Fruit fly (Drosophila melanogaster): Measurements from ENCODE around the gene TMEM216.

TMEM216 gene

DNA sequence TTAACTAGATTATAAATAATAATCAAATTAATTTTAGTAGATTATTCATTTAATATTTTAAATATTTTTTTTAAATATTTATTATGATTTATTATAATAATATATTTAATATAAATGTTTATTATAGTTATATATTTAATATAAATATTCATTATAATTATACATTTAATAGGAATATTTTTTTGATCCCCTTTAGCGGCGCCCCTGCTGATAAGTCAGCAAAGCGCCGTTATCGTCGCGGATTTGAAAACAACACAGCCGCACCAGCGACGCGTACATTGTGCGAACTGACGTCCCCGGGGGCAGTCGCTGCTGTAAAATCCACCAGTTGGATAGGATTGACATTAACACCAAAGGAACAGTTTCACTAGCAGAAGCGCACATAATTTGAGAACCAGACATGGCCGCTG is 3.3 kb upstream of the TMEM216 start, which contains the start of gene CG8112:
Gene CG8112, plus strand, starts transcription at position 212 of the 410 bp plus-strand sequence.
- peak; percentile 56 for TF ChIP-seq pad (GFP tag; optimal IDR thresholded peaks at IDR 0.05)
- no peak for TF ChIP-seq Mnt (GFP tag; optimal IDR thresholded peaks at IDR 0.05)
- TF ChIP-seq cnc (optimal IDR thresholded peaks at IDR 0.05): no peak
- TF ChIP-seq cic (GFP tag; optimal IDR thresholded peaks at IDR 0.05): no peak
- TF ChIP-seq Clk (GFP tag; optimal IDR thresholded peaks at IDR 0.05): no peak
- peak; percentile 69 for TF ChIP-seq CG33017 (tag; optimal IDR thresholded peaks at IDR 0.05)
- no peak for TF ChIP-seq Hr96 (GFP tag; optimal IDR thresholded peaks at IDR 0.05)
- peak; percentile 73 for TF ChIP-seq CG14711 (tag; optimal IDR thresholded peaks at IDR 0.05)
- peak; percentile 73 for TF ChIP-seq ovo (GFP tag; optimal IDR thresholded peaks at IDR 0.05)
- TF ChIP-seq CG5204 (GFP tag; optimal IDR thresholded peaks at IDR 0.05): no peak
- peak; percentile 83 for TF ChIP-seq tj (GFP tag; optimal IDR thresholded peaks at IDR 0.05)
- TF ChIP-seq toe (GFP tag; optimal IDR thresholded peaks at IDR 0.05): no peak
- no peak for TF ChIP-seq Crg-1 (GFP tag; optimal IDR thresholded peaks at IDR 0.05)
- peak; percentile 78 for TF ChIP-seq CG7101 (tag; optimal IDR thresholded peaks at IDR 0.05)
- peak; percentile 16 for TF ChIP-seq bab1 (GFP tag; optimal IDR thresholded peaks at IDR 0.05)
- TF ChIP-seq CG7045 (GFP tag; optimal IDR thresholded peaks at IDR 0.05): peak; percentile 58
- peak; percentile 76 for TF ChIP-seq kay (GFP tag; ENCODE audit: borderline replicate concordance)
- TF ChIP-seq CG11617 (GFP tag; optimal IDR thresholded peaks at IDR 0.05): peak; percentile 87
- TF ChIP-seq CG1620 (GFP tag; optimal IDR thresholded peaks at IDR 0.05): no peak
- TF ChIP-seq CG12768 (GFP tag; optimal IDR thresholded peaks at IDR 0.05): peak; percentile 45

DNA sequence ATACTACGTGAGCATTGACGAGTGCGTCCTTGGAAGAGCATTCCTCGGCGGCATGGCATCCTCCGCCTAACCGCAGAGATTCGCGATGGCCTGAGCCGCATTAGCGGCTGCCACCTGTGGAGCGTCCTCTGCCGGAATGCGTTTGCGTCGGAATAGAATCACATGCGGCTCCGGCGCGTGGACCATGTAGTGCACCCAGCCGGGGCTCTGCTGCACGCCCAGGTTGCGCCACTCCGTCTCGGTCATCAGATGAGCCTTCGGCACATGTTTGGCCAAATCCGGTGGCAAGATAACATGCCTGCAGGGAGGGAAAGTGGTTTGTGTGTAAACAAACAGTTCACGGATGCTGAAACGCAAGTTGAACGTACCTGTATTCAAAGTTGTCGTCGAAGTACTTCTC is 672 bp upstream of the TMEM216 start:
- no peak for TF ChIP-seq Mnt (GFP tag; optimal IDR thresholded peaks at IDR 0.05)
- TF ChIP-seq CG7045 (GFP tag; optimal IDR thresholded peaks at IDR 0.05): no peak
- no peak for TF ChIP-seq cnc (optimal IDR thresholded peaks at IDR 0.05)
- TF ChIP-seq CG7101 (tag; optimal IDR thresholded peaks at IDR 0.05): no peak
- TF ChIP-seq Clk (GFP tag; optimal IDR thresholded peaks at IDR 0.05): no peak
- no peak for TF ChIP-seq CG1620 (GFP tag; optimal IDR thresholded peaks at IDR 0.05)

DNA sequence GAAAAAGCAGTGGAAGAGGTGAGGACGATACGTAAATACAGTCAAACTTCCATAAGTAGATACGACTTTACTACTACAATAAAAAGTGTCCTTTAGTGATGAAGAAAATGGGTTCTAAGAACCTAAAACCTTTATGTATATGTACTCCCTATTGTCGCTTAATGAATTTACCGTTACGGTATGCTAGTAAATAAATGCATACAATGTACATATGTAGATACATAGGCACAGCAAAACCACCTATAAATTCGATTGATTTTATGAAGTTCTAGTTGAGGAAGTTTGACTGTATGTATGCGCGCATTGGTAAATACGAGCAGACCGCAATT is 472 bp downstream of the TMEM216 start:
- TF ChIP-seq CG14711 (tag; optimal IDR thresholded peaks at IDR 0.05) (no peak), bab1 (GFP tag; optimal IDR thresholded peaks at IDR 0.05) (peak; percentile 12), CG33017 (tag; optimal IDR thresholded peaks at IDR 0.05) (no peak), toe (GFP tag; optimal IDR thresholded peaks at IDR 0.05) (no peak), CG11617 (GFP tag; optimal IDR thresholded peaks at IDR 0.05) (no peak)

DNA sequence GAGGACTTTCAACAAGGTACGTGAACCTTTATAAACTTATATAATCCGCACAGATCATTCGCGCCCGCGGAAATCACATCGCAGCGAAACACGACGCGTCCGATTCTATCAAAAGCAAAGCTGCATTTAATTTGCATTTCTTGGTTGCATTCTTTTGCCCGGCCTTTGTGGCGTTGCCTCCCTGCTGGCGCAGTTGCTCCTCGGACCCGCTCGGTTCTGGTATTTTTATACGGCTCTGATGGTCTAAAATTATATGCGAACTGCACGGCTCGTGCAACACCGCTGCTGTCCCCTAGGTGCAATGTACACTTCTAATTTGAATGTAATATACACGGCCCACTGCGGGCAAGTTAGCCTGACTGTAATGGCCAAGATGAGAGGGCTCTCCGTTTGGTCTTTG is 2.3 kb downstream of the TMEM216 start, which contains the start of gene Cks85A:
Gene Cks85A, minus strand, starts transcription at position 101 of the 400 bp plus-strand sequence.
- TF ChIP-seq Hr96 (GFP tag; optimal IDR thresholded peaks at IDR 0.05) (peak; percentile 25), toe (GFP tag; optimal IDR thresholded peaks at IDR 0.05) (peak; percentile 46), cnc (optimal IDR thresholded peaks at IDR 0.05) (no peak), kay (GFP tag; ENCODE audit: borderline replicate concordance) (peak; percentile 4)

dm6 chr3R:8718898-8719297 is 2.9 kb downstream of the TMEM216 start, which contains the start of gene CG11760:
Gene CG11760, plus strand, starts transcription at chr3R:8719198.
- TF ChIP-seq CG33017 (tag; optimal IDR thresholded peaks at IDR 0.05): no peak
- no peak for TF ChIP-seq CG7101 (tag; optimal IDR thresholded peaks at IDR 0.05)
- no peak for TF ChIP-seq CG11617 (GFP tag; optimal IDR thresholded peaks at IDR 0.05)
- TF ChIP-seq Crg-1 (GFP tag; optimal IDR thresholded peaks at IDR 0.05): no peak
- TF ChIP-seq CG7045 (GFP tag; optimal IDR thresholded peaks at IDR 0.05): no peak
- TF ChIP-seq cnc (optimal IDR thresholded peaks at IDR 0.05): no peak
- no peak for TF ChIP-seq CG1620 (GFP tag; optimal IDR thresholded peaks at IDR 0.05)
- no peak for TF ChIP-seq Mnt (GFP tag; optimal IDR thresholded peaks at IDR 0.05)
- no peak for TF ChIP-seq bab1 (GFP tag; optimal IDR thresholded peaks at IDR 0.05)
- TF ChIP-seq CG14711 (tag; optimal IDR thresholded peaks at IDR 0.05): no peak
- no peak for TF ChIP-seq CG12768 (GFP tag; optimal IDR thresholded peaks at IDR 0.05)
- TF ChIP-seq cic (GFP tag; optimal IDR thresholded peaks at IDR 0.05): no peak
- TF ChIP-seq kay (GFP tag; ENCODE audit: borderline replicate concordance): no peak
- no peak for TF ChIP-seq tj (GFP tag; optimal IDR thresholded peaks at IDR 0.05)
- no peak for TF ChIP-seq toe (GFP tag; optimal IDR thresholded peaks at IDR 0.05)
- TF ChIP-seq pad (GFP tag; optimal IDR thresholded peaks at IDR 0.05): no peak
- no peak for TF ChIP-seq Hr96 (GFP tag; optimal IDR thresholded peaks at IDR 0.05)
- no peak for TF ChIP-seq CG5204 (GFP tag; optimal IDR thresholded peaks at IDR 0.05)

DNA sequence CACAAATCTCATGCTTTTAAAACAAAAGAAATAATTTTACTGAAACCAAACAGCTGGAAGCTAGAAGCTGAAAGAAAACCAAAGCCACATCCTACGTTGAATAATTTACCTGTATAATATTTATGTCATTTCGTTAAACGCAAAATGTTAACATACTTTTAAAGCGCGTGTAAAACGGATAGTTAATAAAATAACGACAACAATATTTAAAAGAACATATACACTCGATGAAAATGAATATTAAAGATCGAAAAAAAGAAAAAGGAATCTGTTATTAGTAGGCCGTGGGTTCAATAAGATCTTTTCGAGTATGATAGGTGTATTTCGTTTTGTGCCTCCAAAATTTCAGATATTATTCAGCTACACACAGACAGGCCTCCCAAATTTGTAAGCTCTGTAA is 5.0 kb downstream of the TMEM216 start, which contains the start of gene CG8136:
Gene CG8136, plus strand, starts transcription at position 301 of the 400 bp plus-strand sequence.
- TF ChIP-seq kay (GFP tag; ENCODE audit: borderline replicate concordance) (peak; percentile 47), CG14711 (tag; optimal IDR thresholded peaks at IDR 0.05) (no peak)

- TF ChIP-seq CG12768 (GFP tag; optimal IDR thresholded peaks at IDR 0.05) (no peak), Mnt (GFP tag; optimal IDR thresholded peaks at IDR 0.05) (no peak), tj (GFP tag; optimal IDR thresholded peaks at IDR 0.05) (peak; percentile 58), CG14711 (tag; optimal IDR thresholded peaks at IDR 0.05) (no peak), bab1 (GFP tag; optimal IDR thresholded peaks at IDR 0.05) (no peak), CG11617 (GFP tag; optimal IDR thresholded peaks at IDR 0.05) (no peak)
Observed at dm6 chr3R:8722962-8723548, 7.0 kb downstream of the TMEM216 start, which contains the start of gene nom. Gene nom, plus strand, starts transcription at chr3R:8723174.

All from whole organism, adult.